Worm (Caenorhabditis elegans) whole organism, midembryonic: Measurements from ENCODE around the gene set-17.

Experiments
- T22C8.4 ChIP-seq: fragments of 200-800 bp; sonication (Bioruptor generic); IDR thresholded peaks from 2 replicates; pipeline ENCODE4 v1.3.6; 2022; ENCODE audit warnings: missing genetic modification characterization, missing compliant biosample characterization
- cog-1 ChIP-seq: sonication (generic microtip); optimal IDR thresholded peaks from 2 replicates; lab custom pipeline; 2016; ENCODE audit warnings: missing genetic modification characterization, missing compliant biosample characterization
- flt-1 ChIP-seq: fragments of 200-800 bp; sonication (Bioruptor generic); IDR thresholded peaks from 2 replicates; pipeline ENCODE4 v1.3.6; 2022; ENCODE audit warnings: missing genetic modification characterization, missing compliant biosample characterization
- med-1 ChIP-seq: sonication (generic microtip); optimal IDR thresholded peaks from 2 replicates; lab custom pipeline; 2017; ENCODE audit warnings: missing genetic modification characterization, mild to moderate bottlenecking, missing compliant biosample characterization, antibody characterized with exemption, missing genetic modification reagents; ENCODE audit not compliant: insufficient read depth
- ref-1 ChIP-seq: fragments of 200-800 bp; sonication (Bioruptor generic); conservative IDR thresholded peaks from 2 replicates; pipeline ENCODE4 v1.3.6; 2022; ENCODE audit warnings: missing genetic modification reagents, missing genetic modification characterization, missing compliant biosample characterization
- tab-1 ChIP-seq: fragments of 200-800 bp; sonication (Bioruptor generic); IDR thresholded peaks from 2 replicates; pipeline ENCODE4 v1.3.6; 2022; ENCODE audit warnings: missing genetic modification characterization, missing compliant biosample characterization

DNA sequence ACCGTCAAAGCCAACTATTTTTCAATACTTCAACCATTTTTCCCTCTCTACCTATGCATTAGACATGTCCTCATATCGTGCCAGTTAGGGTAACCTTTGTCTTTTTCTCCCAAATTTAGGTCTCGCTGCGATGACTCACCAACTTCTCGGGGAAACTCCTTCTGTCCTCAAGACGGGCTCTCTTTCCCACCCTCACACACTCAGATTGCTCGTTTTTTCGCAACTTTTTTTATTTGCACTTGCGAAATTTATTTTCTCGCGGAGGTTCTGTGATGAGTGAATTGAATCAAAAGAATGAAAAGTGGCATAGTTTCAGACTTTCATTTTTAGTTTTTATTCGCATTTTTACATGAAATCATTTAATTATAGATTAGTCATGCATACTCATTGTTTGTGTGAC is 20.0 kb downstream of the set-17 start:
- TF ChIP-seq med-1 (GFP tag; lab: Kevin White, UChicago), result no peak
- TF ChIP-seq tab-1 (GFP tag; lab: Robert Waterston, UW), result no peak
- no peak for TF ChIP-seq flt-1 (GFP tag; lab: Robert Waterston, UW)
- TF ChIP-seq ref-1 (GFP tag; lab: Robert Waterston, UW), result no peak
- TF ChIP-seq cog-1 (tag; lab: Kevin White, UChicago), result no peak
- no peak for TF ChIP-seq T22C8.4 (GFP tag; lab: Robert Waterston, UW)
